Fruit fly (Drosophila melanogaster) whole organism, embryonic: Measurements from ENCODE around the gene CG13893.
A peak's percentile ranks its signal among the peaks of the same experiment; 100 is the strongest.

Source experiments
- Atf6 ChIP-seq: fragments of 200-800 bp; sonication (Bioruptor generic); IDR thresholded peaks from 2 replicates; pipeline ENCODE4 v1.3.6; 2022; ENCODE audit warnings: missing biosample characterization, missing genetic modification characterization
- Awh ChIP-seq: fragments of 200-800 bp; sonication (Bioruptor generic); IDR thresholded peaks from 2 replicates; pipeline ENCODE4, ENCODE4 v1.3.6; 2022; ENCODE audit warnings: missing biosample characterization, missing genetic modification characterization
- CG11085 ChIP-seq: fragments of 200-800 bp; sonication (Bioruptor generic); IDR thresholded peaks from 2 replicates; pipeline ENCODE4 v1.3.6; 2022; ENCODE audit warnings: missing biosample characterization, missing genetic modification characterization
- CG11504 ChIP-seq: fragments of 200-800 bp; sonication (Bioruptor generic); optimal IDR thresholded peaks from 3 replicates; lab custom pipeline; 2019; ENCODE audit warnings: missing biosample characterization, mild to moderate bottlenecking, missing genetic modification characterization, moderate library complexity
- CG12219 ChIP-seq: fragments of 200-800 bp; sonication (Bioruptor generic); optimal IDR thresholded peaks from 3 replicates; lab custom pipeline; 2018; ENCODE audit warnings: missing biosample characterization, mild to moderate bottlenecking, missing genetic modification characterization
- CG12769 ChIP-seq: fragments of 200-800 bp; sonication (Bioruptor generic); optimal IDR thresholded peaks from 2 replicates; lab custom pipeline; 2019; ENCODE audit warnings: missing biosample characterization, mild to moderate bottlenecking, missing genetic modification characterization, moderate library complexity
- CG13624 ChIP-seq: fragments of 200-800 bp; sonication (Bioruptor generic); optimal IDR thresholded peaks from 2 replicates; lab custom pipeline; 2016; ENCODE audit warnings: missing biosample characterization, missing genetic modification characterization
- CG13775 ChIP-seq: fragments of 200-800 bp; sonication (Bioruptor generic); optimal IDR thresholded peaks from 3 replicates; lab custom pipeline; 2017; ENCODE audit warnings: missing biosample characterization, mild to moderate bottlenecking, missing genetic modification characterization
- CG15269 ChIP-seq: fragments of 200-800 bp; sonication (Bioruptor generic); optimal IDR thresholded peaks from 2 replicates; lab custom pipeline; 2018; ENCODE audit warnings: missing biosample characterization, mild to moderate bottlenecking, missing genetic modification characterization, moderate library complexity
- CG1647 ChIP-seq: fragments of 200-800 bp; sonication (Bioruptor generic); optimal IDR thresholded peaks from 3 replicates; lab custom pipeline; 2016; ENCODE audit warnings: missing biosample characterization, missing genetic modification characterization
- CG30403 ChIP-seq: fragments of 200-800 bp; sonication (Bioruptor generic); optimal IDR thresholded peaks from 3 replicates; lab custom pipeline; 2016; ENCODE audit warnings: missing biosample characterization, missing genetic modification characterization
- CG3838 ChIP-seq: fragments of 200-800 bp; sonication (Bioruptor generic); optimal IDR thresholded peaks from 3 replicates; lab custom pipeline; 2016; ENCODE audit warnings: missing biosample characterization, missing genetic modification characterization
- CG3995 ChIP-seq: fragments of 200-800 bp; sonication (Bioruptor generic); optimal IDR thresholded peaks from 3 replicates; lab custom pipeline; 2016; ENCODE audit warnings: missing biosample characterization, missing genetic modification characterization
- CG4328 ChIP-seq: fragments of 200-800 bp; sonication (Bioruptor generic); optimal IDR thresholded peaks from 3 replicates; lab custom pipeline; 2017; ENCODE audit warnings: missing biosample characterization, missing genetic modification reagents, missing genetic modification characterization
- CG4404 ChIP-seq: fragments of 200-800 bp; sonication (Bioruptor generic); IDR thresholded peaks from 2 replicates; pipeline ENCODE4 v1.3.6; 2022; ENCODE audit warnings: missing biosample characterization, missing genetic modification characterization
- CG5180 ChIP-seq: fragments of 200-800 bp; sonication (Bioruptor generic); optimal IDR thresholded peaks from 3 replicates; lab custom pipeline; 2017; ENCODE audit warnings: missing biosample characterization, missing genetic modification characterization, mild to moderate bottlenecking, moderate library complexity, missing genetic modification reagents
- CG7963 ChIP-seq: fragments of 200-800 bp; sonication (Bioruptor generic); IDR thresholded peaks from 3 replicates; pipeline ENCODE4 v1.3.6; 2022; ENCODE audit warnings: missing biosample characterization, missing genetic modification characterization; ENCODE audit not compliant: partially characterized antibody
- CG8281 ChIP-seq: fragments of 200-800 bp; sonication (Bioruptor generic); optimal IDR thresholded peaks from 2 replicates; lab custom pipeline; 2018; ENCODE audit warnings: missing biosample characterization, mild to moderate bottlenecking, missing genetic modification characterization, moderate library complexity
- CG8290 ChIP-seq, 3 experiments: fragments of 200-800 bp; sonication (Bioruptor generic); optimal IDR thresholded peaks; 2 replicates each; lab custom pipeline; 2016 to 2019; ENCODE audit warnings: missing biosample characterization in 3 of 3, missing genetic modification characterization in 3 of 3, mild to moderate bottlenecking in 2 of 3, moderate library complexity in 1 of 3
- CG8359 ChIP-seq: fragments of 200-800 bp; sonication (Bioruptor generic); optimal IDR thresholded peaks from 2 replicates; lab custom pipeline; 2017; ENCODE audit warnings: missing biosample characterization, mild to moderate bottlenecking, missing genetic modification characterization, borderline replicate concordance
- CG8478 ChIP-seq: fragments of >200 bp; optimal IDR thresholded peaks from 2 replicates; lab custom pipeline; 2018
- CG9876 ChIP-seq: fragments of 200-800 bp; sonication (Bioruptor generic); optimal IDR thresholded peaks from 2 replicates; lab custom pipeline; 2016; ENCODE audit warnings: missing biosample characterization, missing genetic modification characterization
- Chrac-16 ChIP-seq: fragments of 200-800 bp; sonication (Bioruptor generic); optimal IDR thresholded peaks from 3 replicates; lab custom pipeline; 2016; ENCODE audit warnings: missing biosample characterization, missing genetic modification characterization
- CoRest ChIP-seq: fragments of 200-800 bp; sonication (Bioruptor generic); optimal IDR thresholded peaks from 3 replicates; lab custom pipeline; 2018; ENCODE audit warnings: missing biosample characterization, mild to moderate bottlenecking, missing genetic modification characterization, moderate library complexity
- H2.0 ChIP-seq: fragments of 200-800 bp; sonication (Bioruptor generic); IDR thresholded peaks from 2 replicates; pipeline ENCODE4 v1.3.6; 2022; ENCODE audit warnings: missing biosample characterization, missing genetic modification characterization
- Hey ChIP-seq: fragments of 200-800 bp; sonication (Bioruptor generic); optimal IDR thresholded peaks from 3 replicates; lab custom pipeline; 2018; ENCODE audit warnings: missing biosample characterization, mild to moderate bottlenecking, missing genetic modification characterization
- Jarid2 ChIP-seq: fragments of 200-800 bp; sonication (Bioruptor generic); optimal IDR thresholded peaks from 3 replicates; lab custom pipeline; 2017; ENCODE audit warnings: mild to moderate bottlenecking, missing biosample characterization, missing genetic modification reagents, missing genetic modification characterization
- Nf-YB ChIP-seq: fragments of 200-800 bp; sonication (Bioruptor generic); optimal IDR thresholded peaks from 3 replicates; lab custom pipeline; 2019; ENCODE audit warnings: missing biosample characterization, mild to moderate bottlenecking, missing genetic modification characterization, moderate library complexity
- amos ChIP-seq: fragments of 200-800 bp; sonication (Bioruptor generic); IDR thresholded peaks from 2 replicates; pipeline ENCODE4 v1.3.6; 2022; ENCODE audit warnings: missing biosample characterization, missing genetic modification characterization; ENCODE audit not compliant: partially characterized antibody
- cas ChIP-seq: fragments of 200-800 bp; sonication (Bioruptor generic); IDR thresholded peaks from 2 replicates; pipeline ENCODE4 v1.3.6; 2022; ENCODE audit warnings: missing biosample characterization, missing genetic modification characterization
- cwo ChIP-seq: fragments of 200-800 bp; sonication (Bioruptor generic); optimal IDR thresholded peaks from 3 replicates; lab custom pipeline; 2017; ENCODE audit warnings: missing biosample characterization, missing genetic modification characterization, mild to moderate bottlenecking, moderate library complexity, missing genetic modification reagents
- fd96Cb ChIP-seq: fragments of 200-800 bp; sonication (Bioruptor generic); optimal IDR thresholded peaks from 2 replicates; lab custom pipeline; 2018; ENCODE audit warnings: missing biosample characterization, mild to moderate bottlenecking, missing genetic modification characterization, moderate library complexity
- gem ChIP-seq: fragments of 200-800 bp; sonication (Bioruptor generic); optimal IDR thresholded peaks from 2 replicates; lab custom pipeline; 2019; ENCODE audit warnings: missing biosample characterization, mild to moderate bottlenecking, missing genetic modification characterization, moderate library complexity
- kay ChIP-seq: fragments of 200-800 bp; sonication (Bioruptor generic); optimal IDR thresholded peaks from 2 replicates; lab custom pipeline; 2016; ENCODE audit warnings: missing biosample characterization, missing genetic modification characterization
- klu ChIP-seq: fragments of 200-800 bp; sonication (Bioruptor generic); IDR thresholded peaks from 2 replicates; pipeline ENCODE4 v1.3.6; 2022; ENCODE audit warnings: missing biosample characterization, missing genetic modification characterization
- knrl ChIP-seq: fragments of 200-800 bp; sonication (Bioruptor generic); IDR thresholded peaks from 3 replicates; pipeline ENCODE4 v1.3.6; 2022; ENCODE audit warnings: missing biosample characterization, missing genetic modification characterization; ENCODE audit not compliant: partially characterized antibody
- lilli ChIP-seq: fragments of 200-800 bp; sonication (Bioruptor generic); optimal IDR thresholded peaks from 3 replicates; lab custom pipeline; 2016; ENCODE audit warnings: missing biosample characterization, missing genetic modification characterization
- nerfin-1 ChIP-seq: fragments of 200-800 bp; sonication (Bioruptor generic); optimal IDR thresholded peaks from 3 replicates; lab custom pipeline; 2019; ENCODE audit warnings: missing biosample characterization, mild to moderate bottlenecking, missing genetic modification characterization, moderate library complexity
- org-1 ChIP-seq: fragments of 200-800 bp; sonication (Bioruptor generic); optimal IDR thresholded peaks from 2 replicates; lab custom pipeline; 2017; ENCODE audit warnings: missing biosample characterization, missing genetic modification characterization
- pum ChIP-seq: fragments of 200-800 bp; sonication (Bioruptor generic); optimal IDR thresholded peaks from 2 replicates; lab custom pipeline; 2016; ENCODE audit warnings: missing biosample characterization, missing genetic modification characterization
- row ChIP-seq: fragments of 200-800 bp; sonication (Bioruptor generic); IDR thresholded peaks from 3 replicates; pipeline ENCODE4 v1.3.6; 2022; ENCODE audit warnings: missing biosample characterization, missing genetic modification characterization
- run ChIP-seq: fragments of 200-800 bp; sonication (Bioruptor generic); optimal IDR thresholded peaks from 3 replicates; lab custom pipeline; 2018; ENCODE audit warnings: missing biosample characterization, mild to moderate bottlenecking, missing genetic modification characterization
- salm ChIP-seq: fragments of 200-800 bp; sonication (Bioruptor generic); optimal IDR thresholded peaks from 2 replicates; lab custom pipeline; 2018; ENCODE audit warnings: missing biosample characterization, mild to moderate bottlenecking, missing genetic modification characterization
- slbo ChIP-seq: fragments of 200-800 bp; sonication (Bioruptor generic); IDR thresholded peaks from 2 replicates; pipeline ENCODE4 v1.3.6; 2022; ENCODE audit warnings: missing biosample characterization, missing genetic modification characterization
- tgo ChIP-seq: fragments of 200-800 bp; sonication (Bioruptor generic); IDR thresholded peaks from 3 replicates; pipeline ENCODE4 v1.3.6; 2022; ENCODE audit warnings: missing biosample characterization, missing genetic modification characterization
- trh ChIP-seq: fragments of 200-800 bp; sonication (Bioruptor generic); optimal IDR thresholded peaks from 2 replicates; lab custom pipeline; 2016; ENCODE audit warnings: missing biosample characterization, missing genetic modification characterization
- unpg ChIP-seq: fragments of 200-800 bp; sonication (Bioruptor generic); optimal IDR thresholded peaks from 3 replicates; lab custom pipeline; 2018; ENCODE audit warnings: missing biosample characterization, mild to moderate bottlenecking, missing genetic modification characterization, moderate library complexity
- zen ChIP-seq: fragments of 200-800 bp; sonication (Bioruptor generic); optimal IDR thresholded peaks from 3 replicates; lab custom pipeline; 2018; ENCODE audit warnings: missing biosample characterization, mild to moderate bottlenecking, missing genetic modification characterization, moderate library complexity

Gene CG13893

dm6 chr3L:648155-649024, 44.6 kb upstream of the CG13893 start, which contains the start of gene Gale (continued):
- no peak for TF ChIP-seq run (tag; lab: Kevin White, UChicago)
- TF ChIP-seq Atf6 (GFP tag; lab: Robert Waterston, UW): no peak
- peak; percentile 73 for TF ChIP-seq amos (GFP tag; lab: Robert Waterston, UW)
- TF ChIP-seq CG13624 (GFP tag; lab: Kevin White, UChicago): peak; percentile 46
- TF ChIP-seq CG3995: no peak
- peak; percentile 73 for TF ChIP-seq Jarid2 (GFP tag; lab: Kevin White, UChicago)
- TF ChIP-seq CG11504: peak; percentile 2
- no peak for TF ChIP-seq Nf-YB (GFP tag; lab: Kevin White, UChicago)
- TF ChIP-seq knrl: peak; percentile 71
- TF ChIP-seq CG13775: no peak
- no peak for TF ChIP-seq trh (GFP tag; lab: Kevin White, UChicago)
- TF ChIP-seq CG8290 (GFP tag; optimal IDR thresholded peaks at IDR 0.05; lab: Kevin White, UChicago): no peak
- TF ChIP-seq CG8290 (tag; optimal IDR thresholded peaks at IDR 0.05; lab: Kevin White, UChicago): peak in 1 of 2 experiments; percentile 18
- no peak for TF ChIP-seq CG12219 (GFP tag; lab: Kevin White, UChicago)
- TF ChIP-seq Chrac-16 (GFP tag; lab: Kevin White, UChicago): no peak
- TF ChIP-seq zen (tag; lab: Kevin White, UChicago): no peak
- TF ChIP-seq klu (GFP tag; lab: Robert Waterston, UW): no peak
- no peak for TF ChIP-seq CG8281 (tag; lab: Kevin White, UChicago)
- TF ChIP-seq CG5180 (GFP tag; lab: Kevin White, UChicago): no peak
- 0 out of 3 replicates have a peak, but pooled peaks have one; percentile 16 for TF ChIP-seq tgo (GFP tag; lab: Robert Waterston, UW)
- TF ChIP-seq CG9876 (GFP tag; lab: Kevin White, UChicago): no peak
- TF ChIP-seq org-1 (GFP tag; lab: Kevin White, UChicago): no peak
- no peak for TF ChIP-seq nerfin-1
- 0 out of 2 replicates have a peak, but pooled peaks have one; percentile 7 for TF ChIP-seq cas (GFP tag; lab: Robert Waterston, UW)
- no peak for TF ChIP-seq Hey (tag; lab: Kevin White, UChicago)
- no peak for TF ChIP-seq CG30403
- no peak for TF ChIP-seq fd96Cb (tag; lab: Kevin White, UChicago)
- TF ChIP-seq CG15269 (tag; lab: Kevin White, UChicago): no peak
- TF ChIP-seq slbo: peak; percentile 20; the same call in 1 of the 2 replicates
- no peak for TF ChIP-seq unpg
- 0 out of 3 replicates have a peak, but pooled peaks have one; percentile 12 for TF ChIP-seq CG7963 (GFP tag; lab: Robert Waterston, UW)
- no peak for TF ChIP-seq CG11085 (GFP tag; lab: Robert Waterston, UW)
- TF ChIP-seq gem (tag; lab: Kevin White, UChicago): no peak
- no peak for TF ChIP-seq CoRest
- no peak for TF ChIP-seq CG8478 (lab: Kevin White, UChicago)
- no peak for TF ChIP-seq salm (tag; lab: Kevin White, UChicago)
- no peak for TF ChIP-seq Awh (GFP tag; lab: Robert Waterston, UW)
- no peak for TF ChIP-seq CG4404 (GFP tag; lab: Robert Waterston, UW)
- TF ChIP-seq CG4328 (GFP tag; lab: Kevin White, UChicago): no peak
- no peak for TF ChIP-seq H2.0 (GFP tag; lab: Robert Waterston, UW)
- TF ChIP-seq CG3838 (GFP tag; lab: Kevin White, UChicago): no peak
- TF ChIP-seq pum (GFP tag; lab: Kevin White, UChicago): no peak
- TF ChIP-seq kay (GFP tag; lab: Kevin White, UChicago): no peak
- TF ChIP-seq row (GFP tag; lab: Robert Waterston, UW): peak; percentile 42; the same call in 2 of the 3 replicates
- TF ChIP-seq CG1647 (GFP tag; lab: Kevin White, UChicago): peak; percentile 8
- TF ChIP-seq CG8359 (GFP tag; lab: Kevin White, UChicago): no peak
- peak; percentile 26 for TF ChIP-seq CG12769 (tag; lab: Kevin White, UChicago)
- no peak for TF ChIP-seq lilli
- peak; percentile 41 for TF ChIP-seq cwo
